Worm (Caenorhabditis elegans) whole organism, young adult: ENCODE results near the gene smg-3.
"Not testable (repeated sequence)": the region's sequence is repeated elsewhere in the genome, so short reads cannot be mapped to it uniquely, and the experiment has no call there.

Experiments
- F49E8.2 ChIP-seq: sonication (generic microtip); optimal IDR thresholded peaks from 3 replicates; lab custom pipeline; 2017; ENCODE audit warnings: missing genetic modification characterization, mild to moderate bottlenecking, missing compliant biosample characterization, antibody characterized with exemption, moderate library complexity; ENCODE audit not compliant: insufficient read depth
- attf-5 ChIP-seq: fragments of 200-800 bp; sonication (Bioruptor generic); optimal IDR thresholded peaks from 2 replicates; lab custom pipeline; 2018; ENCODE audit warnings: mild to moderate bottlenecking, missing genetic modification characterization, missing compliant biosample characterization
- hmg-1.2 ChIP-seq: fragments of 200-800 bp; sonication (Bioruptor generic); IDR thresholded peaks from 2 replicates; pipeline ENCODE4 v1.3.6; 2022; ENCODE audit warnings: missing genetic modification reagents, missing genetic modification characterization, missing compliant biosample characterization
- madf-6 ChIP-seq: fragments of 200-800 bp; sonication (Bioruptor generic); IDR thresholded peaks from 2 replicates; pipeline ENCODE4 v1.3.6; 2022; ENCODE audit warnings: missing genetic modification reagents, missing genetic modification characterization, missing compliant biosample characterization
- madf-8 ChIP-seq: fragments of 200-800 bp; sonication (Bioruptor generic); conservative IDR thresholded peaks from 2 replicates; pipeline ENCODE4 v1.3.6; 2022; ENCODE audit warnings: missing genetic modification reagents, missing genetic modification characterization, missing compliant biosample characterization
- pha-4 ChIP-seq: fragments of 150-350 bp; sonication (generic microtip); optimal IDR thresholded peaks from 2 replicates; lab custom pipeline; 2014; ENCODE audit warnings: missing biosample characterization, missing genetic modification reagents, missing genetic modification characterization
- snpc-1.1 ChIP-seq: sonication (generic microtip); optimal IDR thresholded peaks from 2 replicates; lab custom pipeline; 2017; ENCODE audit warnings: missing genetic modification characterization, mild to moderate bottlenecking, missing compliant biosample characterization, antibody characterized with exemption, moderate library complexity, missing genotype, missing genetic modification reagents; ENCODE audit not compliant: insufficient read depth
- snpc-4 ChIP-seq, 5 experiments: fragments of 150-350 bp in 1 of 5; sonication (generic microtip) in 4 of 5; optimal IDR thresholded peaks; 2 replicates each; lab custom pipeline; 2014 to 2018; ENCODE audit warnings: missing genetic modification characterization in 5 of 5, missing biosample characterization in 3 of 5, antibody characterized with exemption in 2 of 5, mild to moderate bottlenecking in 2 of 5, missing compliant biosample characterization in 2 of 5, missing genotype in 2 of 5, moderate library complexity in 2 of 5, missing genetic modification reagents in 1 of 5
- ztf-6 ChIP-seq: fragments of 200-800 bp; sonication (Bioruptor generic); IDR thresholded peaks from 2 replicates; pipeline ENCODE4 v1.3.6; 2022; ENCODE audit warnings: missing genetic modification reagents, missing genetic modification characterization, missing compliant biosample characterization

smg-3 gene

ce11 chrIV:6320267-6320977 is 52.5 kb downstream of the smg-3 start:
- peak; percentile 41 for TF ChIP-seq snpc-1.1
- peak; percentile 8 for TF ChIP-seq snpc-4 (GFP tag; optimal IDR thresholded peaks at IDR 0.05; lab: Kevin White, UChicago)
- peak in 3 of 4 experiments; percentile 47 to 93 (median 85) for TF ChIP-seq snpc-4 (tag; optimal IDR thresholded peaks at IDR 0.05; lab: Kevin White, UChicago)
- peak; percentile 51; the same call in 1 of the 2 replicates for TF ChIP-seq madf-6 (GFP tag; lab: Robert Waterston, UW)
- 0 out of 2 replicates have a peak, but pooled peaks have one; percentile 2 for TF ChIP-seq madf-8 (GFP tag; lab: Robert Waterston, UW)
- TF ChIP-seq hmg-1.2 = peak; percentile 50
- 0 out of 2 replicates have a peak, but pooled peaks have one; percentile 8 for TF ChIP-seq ztf-6 (GFP tag; lab: Robert Waterston, UW)
- TF ChIP-seq, all 124 proteins: peak for 6; not testable (repeated sequence) for 118

- TF ChIP-seq pha-4 (tag; lab: Kevin White, UChicago); F49E8.2 (tag; lab: Kevin White, UChicago); attf-5 (GFP tag; lab: Kevin White, UChicago): not testable (repeated sequence)
Observed at ce11 chrIV:6317357-6317756, 55.5 kb downstream of the smg-3 start, which contains the start of gene Y73B6BL.12. Gene Y73B6BL.12 (minus strand): TSS chrIV:6317457.
